Fruit fly (Drosophila melanogaster) whole organism, pupa: Measurements from ENCODE around the gene Aldh.

Source experiments
- CG12605 ChIP-seq: fragments of 200-800 bp; sonication (Bioruptor generic); IDR thresholded peaks from 2 replicates; pipeline ENCODE4 v1.3.6; 2022; ENCODE audit warnings: missing biosample characterization, missing genetic modification characterization
- CG14655 ChIP-seq: fragments of 200-800 bp; sonication (Bioruptor generic); optimal IDR thresholded peaks from 3 replicates; lab custom pipeline; 2017; ENCODE audit warnings: mild to moderate bottlenecking, missing biosample characterization, missing genetic modification reagents, missing genetic modification characterization
- CG32121 ChIP-seq: fragments of 200-800 bp; sonication (Bioruptor generic); IDR thresholded peaks from 2 replicates; pipeline ENCODE4 v1.3.6; 2022; ENCODE audit warnings: missing biosample characterization, missing genetic modification characterization
- CG34367 ChIP-seq: fragments of 200-800 bp; sonication (Bioruptor generic); optimal IDR thresholded peaks from 2 replicates; lab custom pipeline; 2018; ENCODE audit warnings: missing biosample characterization, mild to moderate bottlenecking, missing genetic modification characterization
- CG8159 ChIP-seq: fragments of 200-800 bp; sonication (Bioruptor generic); optimal IDR thresholded peaks from 3 replicates; lab custom pipeline; 2018; ENCODE audit warnings: missing biosample characterization, mild to moderate bottlenecking, missing genetic modification characterization, moderate library complexity
- CG8301 ChIP-seq: fragments of 200-800 bp; sonication (Bioruptor generic); optimal IDR thresholded peaks from 2 replicates; lab custom pipeline; 2018; ENCODE audit warnings: missing biosample characterization, mild to moderate bottlenecking, missing genetic modification characterization
- CG9948 ChIP-seq: fragments of 200-800 bp; sonication (Bioruptor generic); optimal IDR thresholded peaks from 2 replicates; lab custom pipeline; 2018; ENCODE audit warnings: missing biosample characterization, mild to moderate bottlenecking, missing genetic modification characterization, moderate library complexity
- D1 ChIP-seq: fragments of 200-800 bp; sonication (Bioruptor generic); optimal IDR thresholded peaks from 2 replicates; lab custom pipeline; 2018; ENCODE audit warnings: missing biosample characterization, mild to moderate bottlenecking, missing genetic modification characterization, moderate library complexity
- EcR ChIP-seq: fragments of 200-800 bp; sonication (Bioruptor generic); optimal IDR thresholded peaks from 3 replicates; lab custom pipeline; 2019; ENCODE audit warnings: missing biosample characterization, missing genetic modification characterization, mild to moderate bottlenecking, moderate library complexity, missing genetic modification reagents
- Pif1A ChIP-seq: fragments of 200-800 bp; sonication (Bioruptor generic); optimal IDR thresholded peaks from 3 replicates; lab custom pipeline; 2016; ENCODE audit warnings: missing biosample characterization, missing genetic modification characterization
- Pif1B ChIP-seq: fragments of 200-800 bp; sonication (Bioruptor generic); optimal IDR thresholded peaks from 3 replicates; lab custom pipeline; 2016; ENCODE audit warnings: missing biosample characterization, missing genetic modification characterization
- fd96Ca ChIP-seq: fragments of 200-800 bp; sonication (Bioruptor generic); IDR thresholded peaks from 3 replicates; pipeline ENCODE4 v1.3.6; 2022; ENCODE audit warnings: missing biosample characterization, missing genetic modification characterization
- rn ChIP-seq: fragments of 200-800 bp; sonication (Bioruptor generic); IDR thresholded peaks from 2 replicates; pipeline ENCODE4 v1.3.6; 2022; ENCODE audit warnings: missing biosample characterization, missing genetic modification characterization

DNA sequence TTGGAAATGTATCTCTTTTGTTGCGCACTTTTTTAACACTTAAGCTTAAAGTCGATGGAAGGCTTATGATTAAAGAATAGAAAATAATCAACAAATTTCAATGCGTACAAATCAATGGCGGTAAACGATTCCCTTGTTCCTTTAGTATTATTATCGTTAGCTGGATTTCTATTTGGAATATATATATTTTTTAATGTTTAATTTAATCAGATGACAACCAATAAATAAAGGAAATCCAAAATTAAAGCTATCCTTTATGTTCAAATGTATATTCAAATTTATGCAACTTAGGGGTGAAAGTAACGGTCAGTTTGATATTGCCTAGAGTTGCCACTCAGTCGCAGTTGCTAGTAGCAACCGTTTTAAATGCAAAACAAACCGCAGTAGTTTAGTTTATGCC is 47.9 kb downstream of the Aldh start, which contains the start of gene CG3769:
- TF ChIP-seq CG8301 (tag; lab: Kevin White, UChicago), result no peak
- no peak for TF ChIP-seq Pif1B (GFP tag; lab: Kevin White, UChicago)
- no peak for TF ChIP-seq CG12605 (GFP tag; lab: Robert Waterston, UW)
- no peak for TF ChIP-seq rn (GFP tag; lab: Robert Waterston, UW)
- TF ChIP-seq fd96Ca, result no peak
- no peak for TF ChIP-seq Pif1A
- no peak for TF ChIP-seq CG34367
- TF ChIP-seq CG8159 (tag; lab: Kevin White, UChicago), result no peak
- TF ChIP-seq CG9948 (tag; lab: Kevin White, UChicago), result no peak
- TF ChIP-seq CG14655, result no peak
- no peak for TF ChIP-seq EcR (GFP tag; lab: Kevin White, UChicago)
- no peak for TF ChIP-seq D1 (tag; lab: Kevin White, UChicago)
- TF ChIP-seq CG32121 (GFP tag; lab: Robert Waterston, UW), result no peak
